Worm (Caenorhabditis elegans): ENCODE measurements around the gene ccdc-47.

The ccdc-47 gene

ce11 chrIII:3966143-3966542, 49.4 kb downstream of the ccdc-47 start:
- TF ChIP-seq sma-3 (GFP tag; optimal IDR thresholded peaks at IDR 0.05): no peak
- no peak for TF ChIP-seq snpc-4 (tag; optimal IDR thresholded peaks at IDR 0.05)
